Fruit fly (Drosophila melanogaster) whole organism, prepupa: ENCODE measurements around the gene CG8260.

Source experiments
- CG10631 ChIP-seq: fragments of 200-800 bp; sonication (Bioruptor generic); optimal IDR thresholded peaks from 2 replicates; lab custom pipeline; 2016; ENCODE audit warnings: missing biosample characterization, missing genetic modification characterization
- CG11762 ChIP-seq: fragments of 200-800 bp; sonication (Bioruptor generic); optimal IDR thresholded peaks from 3 replicates; lab custom pipeline; 2016; ENCODE audit warnings: missing biosample characterization, missing genetic modification characterization; ENCODE audit not compliant: insufficient read depth
- CG15336 ChIP-seq: fragments of 200-800 bp; sonication (Bioruptor generic); IDR thresholded peaks from 2 replicates; pipeline ENCODE4 v1.3.6; 2022; ENCODE audit warnings: missing biosample characterization, missing genetic modification characterization
- CG1621 ChIP-seq: fragments of 200-800 bp; sonication (Bioruptor generic); optimal IDR thresholded peaks from 3 replicates; lab custom pipeline; 2018; ENCODE audit warnings: missing biosample characterization, mild to moderate bottlenecking, missing genetic modification characterization
- CG16779 ChIP-seq: fragments of 200-800 bp; sonication (Bioruptor generic); optimal IDR thresholded peaks from 3 replicates; lab custom pipeline; 2017; ENCODE audit warnings: missing biosample characterization, mild to moderate bottlenecking, missing genetic modification characterization
- CG31627 ChIP-seq: fragments of 200-800 bp; sonication (Bioruptor generic); optimal IDR thresholded peaks from 3 replicates; lab custom pipeline; 2016; ENCODE audit warnings: missing biosample characterization, missing genetic modification characterization
- CG32006 ChIP-seq: fragments of 200-800 bp; sonication (Bioruptor generic); optimal IDR thresholded peaks from 3 replicates; lab custom pipeline; 2017; ENCODE audit warnings: missing biosample characterization, mild to moderate bottlenecking, missing genetic modification characterization
- CG3919 ChIP-seq: fragments of 200-800 bp; sonication (Bioruptor generic); optimal IDR thresholded peaks from 3 replicates; lab custom pipeline; 2016; ENCODE audit warnings: missing biosample characterization, missing genetic modification characterization
- CG4318 ChIP-seq: fragments of 200-800 bp; sonication (Bioruptor generic); optimal IDR thresholded peaks from 3 replicates; lab custom pipeline; 2017; ENCODE audit warnings: missing biosample characterization, mild to moderate bottlenecking, missing genetic modification characterization
- CG6276 ChIP-seq: fragments of 200-800 bp; sonication (Bioruptor generic); optimal IDR thresholded peaks from 2 replicates; lab custom pipeline; 2017; ENCODE audit warnings: missing biosample characterization, mild to moderate bottlenecking, missing genetic modification characterization
- CG6792 ChIP-seq: fragments of 200-800 bp; sonication (Bioruptor generic); optimal IDR thresholded peaks from 3 replicates; lab custom pipeline; 2016; ENCODE audit warnings: missing biosample characterization, missing genetic modification characterization
- CG6854 ChIP-seq: fragments of 200-800 bp; sonication (Bioruptor generic); optimal IDR thresholded peaks from 2 replicates; lab custom pipeline; 2017; ENCODE audit warnings: missing biosample characterization, mild to moderate bottlenecking, missing genetic modification characterization
- CG7368 ChIP-seq: fragments of 200-800 bp; sonication (Bioruptor generic); optimal IDR thresholded peaks from 3 replicates; lab custom pipeline; 2016; ENCODE audit warnings: missing biosample characterization, missing genetic modification characterization
- CG8119 ChIP-seq: fragments of 200-800 bp; sonication (Bioruptor generic); IDR thresholded peaks from 3 replicates; pipeline ENCODE4 v1.3.6; 2022; ENCODE audit warnings: missing biosample characterization, missing genetic modification characterization
- CG8319 ChIP-seq: fragments of 200-800 bp; sonication (Bioruptor generic); optimal IDR thresholded peaks from 3 replicates; lab custom pipeline; 2016; ENCODE audit warnings: missing biosample characterization, missing genetic modification characterization
- CG8632 ChIP-seq: fragments of 200-800 bp; sonication (Bioruptor generic); optimal IDR thresholded peaks from 3 replicates; lab custom pipeline; 2016; ENCODE audit warnings: missing biosample characterization, missing genetic modification characterization
- CG9139 ChIP-seq: fragments of 200-800 bp; sonication (Bioruptor generic); optimal IDR thresholded peaks from 3 replicates; lab custom pipeline; 2017; ENCODE audit warnings: missing biosample characterization, mild to moderate bottlenecking, missing genetic modification characterization
- Eip75B ChIP-seq: fragments of 200-800 bp; sonication (Bioruptor generic); optimal IDR thresholded peaks from 3 replicates; lab custom pipeline; 2016; ENCODE audit warnings: missing biosample characterization, missing genetic modification characterization
- Eip78C ChIP-seq: fragments of 200-800 bp; sonication (Bioruptor generic); peaks from one replicate; lab custom pipeline; 2016; ENCODE audit warnings: missing biosample characterization, missing genetic modification characterization
- Eip93F ChIP-seq: fragments of 200-800 bp; sonication (Bioruptor generic); optimal IDR thresholded peaks from 2 replicates; lab custom pipeline; 2016; ENCODE audit warnings: missing biosample characterization, mild to moderate bottlenecking, missing genetic modification characterization
- Ets21C ChIP-seq: fragments of 200-800 bp; sonication (Bioruptor generic); optimal IDR thresholded peaks from 3 replicates; lab custom pipeline; 2016; ENCODE audit warnings: missing biosample characterization, missing genetic modification characterization
- Ets96B ChIP-seq: fragments of 200-800 bp; optimal IDR thresholded peaks from 2 replicates; lab custom pipeline; 2019; ENCODE audit warnings: missing biosample characterization, mild to moderate bottlenecking, missing genetic modification characterization, moderate library complexity
- Gug ChIP-seq: fragments of 200-800 bp; sonication (Bioruptor generic); IDR thresholded peaks from 2 replicates; pipeline ENCODE4 v1.3.6; 2022; ENCODE audit warnings: missing biosample characterization, missing genetic modification characterization
- Hr38 ChIP-seq: sonication (Bioruptor generic); optimal IDR thresholded peaks from 2 replicates; lab custom pipeline; 2016; ENCODE audit warnings: missing biosample characterization, missing genetic modification characterization
- Hr39 ChIP-seq: fragments of 200-800 bp; sonication (Bioruptor generic); optimal IDR thresholded peaks from 2 replicates; lab custom pipeline; 2016; ENCODE audit warnings: missing biosample characterization, missing genetic modification characterization
- Hr4 ChIP-seq: fragments of 200-800 bp; sonication (Bioruptor generic); optimal IDR thresholded peaks from 3 replicates; lab custom pipeline; 2016; ENCODE audit warnings: missing biosample characterization, missing genetic modification characterization
- Lpt ChIP-seq: fragments of 200-800 bp; sonication (Bioruptor generic); optimal IDR thresholded peaks from 3 replicates; lab custom pipeline; 2016; ENCODE audit warnings: missing biosample characterization, missing genetic modification characterization
- Sox102F ChIP-seq: fragments of 200-800 bp; sonication (Bioruptor generic); optimal IDR thresholded peaks from 2 replicates; lab custom pipeline; 2016; ENCODE audit warnings: missing biosample characterization, mild to moderate bottlenecking, missing genetic modification characterization
- Sox14 ChIP-seq: fragments of 200-800 bp; sonication (Bioruptor generic); optimal IDR thresholded peaks from 3 replicates; lab custom pipeline; 2016; ENCODE audit warnings: missing biosample characterization, missing genetic modification characterization
- Sox15 ChIP-seq: fragments of 200-800 bp; sonication (Bioruptor generic); optimal IDR thresholded peaks from 3 replicates; lab custom pipeline; 2016; ENCODE audit warnings: missing biosample characterization, missing genetic modification characterization
- achi ChIP-seq: fragments of 200-800 bp; sonication (Bioruptor generic); optimal IDR thresholded peaks from 3 replicates; lab custom pipeline; 2016; ENCODE audit warnings: missing biosample characterization, missing genetic modification characterization
- cyc ChIP-seq: fragments of 200-800 bp; sonication (Bioruptor generic); optimal IDR thresholded peaks from 3 replicates; lab custom pipeline; 2016; ENCODE audit warnings: missing biosample characterization, missing genetic modification characterization
- dac ChIP-seq: fragments of 200-800 bp; sonication (Bioruptor generic); optimal IDR thresholded peaks from 2 replicates; lab custom pipeline; 2017; ENCODE audit warnings: missing biosample characterization, mild to moderate bottlenecking, missing genetic modification characterization
- dsx ChIP-seq: fragments of 200-800 bp; optimal IDR thresholded peaks from 3 replicates; lab custom pipeline; 2019; ENCODE audit warnings: missing biosample characterization, mild to moderate bottlenecking, missing genetic modification characterization, moderate library complexity; ENCODE audit not compliant: poor library complexity, severe bottlenecking
- eg ChIP-seq: fragments of 200-800 bp; sonication (Bioruptor generic); IDR thresholded peaks from 3 replicates; pipeline ENCODE4 v1.3.6; 2022; ENCODE audit warnings: missing biosample characterization, missing genetic modification characterization
- fd59A ChIP-seq: fragments of 200-800 bp; sonication (Bioruptor generic); optimal IDR thresholded peaks from 2 replicates; lab custom pipeline; 2017; ENCODE audit warnings: missing biosample characterization, mild to moderate bottlenecking, missing genetic modification characterization, missing genetic modification reagents
- lz ChIP-seq: fragments of 200-800 bp; sonication (Bioruptor generic); optimal IDR thresholded peaks from 3 replicates; lab custom pipeline; 2016; ENCODE audit warnings: missing biosample characterization, missing genetic modification characterization
- pdm3 ChIP-seq: fragments of 200-800 bp; sonication (Bioruptor generic); optimal IDR thresholded peaks from 3 replicates; lab custom pipeline; 2016; ENCODE audit warnings: missing biosample characterization, missing genetic modification characterization
- salr ChIP-seq, 2 experiments: fragments of 200-800 bp; sonication (Bioruptor generic); optimal IDR thresholded peaks; 3 replicates each; lab custom pipeline; 2016 to 2018; ENCODE audit warnings: missing biosample characterization in 2 of 2, missing genetic modification characterization in 2 of 2, mild to moderate bottlenecking in 1 of 2
- ss ChIP-seq, 2 experiments: fragments of 200-800 bp; sonication (Bioruptor generic); optimal IDR thresholded peaks; 2 replicates in 1 of 2; 3 replicates in 1 of 2; lab custom pipeline; 2017 to 2018; ENCODE audit warnings: mild to moderate bottlenecking in 2 of 2, missing biosample characterization in 2 of 2, missing genetic modification characterization in 2 of 2, moderate library complexity in 1 of 2
- topi ChIP-seq: fragments of 200-800 bp; sonication (Bioruptor generic); optimal IDR thresholded peaks from 3 replicates; lab custom pipeline; 2016; ENCODE audit warnings: missing biosample characterization, missing genetic modification characterization

CG8260 gene

dm6 chrX:15766395-15766866, 10.3 kb downstream of the CG8260 start, which contains the start of gene CG8952:
CG8952 (minus strand) TSS chrX:15766445.
- TF ChIP-seq Sox14 (no peak), ss (GFP tag; optimal IDR thresholded peaks at IDR 0.05; lab: Kevin White, UChicago) (no peak), achi (no peak), CG7368 (GFP tag; lab: Kevin White, UChicago) (no peak), CG3919 (GFP tag; lab: Kevin White, UChicago) (no peak), Sox102F (GFP tag; lab: Kevin White, UChicago) (no peak), dac (GFP tag; lab: Kevin White, UChicago) (no peak), CG32006 (GFP tag; lab: Kevin White, UChicago) (no peak), Ets21C (no peak), CG8319 (GFP tag; lab: Kevin White, UChicago) (no peak), CG8119 (GFP tag; lab: Robert Waterston, UW) (no peak), Ets96B (tag; lab: Kevin White, UChicago) (no peak), salr (GFP tag; optimal IDR thresholded peaks at IDR 0.05; lab: Kevin White, UChicago) (no peak), cyc (no peak), Lpt (no peak), pdm3 (GFP tag; lab: Kevin White, UChicago) (no peak)

- TF ChIP-seq achi (no peak), Hr4 (no peak), Sox15 (GFP tag; lab: Kevin White, UChicago) (no peak), CG15336 (no peak), CG1621 (tag; lab: Kevin White, UChicago) (no peak), CG3919 (GFP tag; lab: Kevin White, UChicago) (no peak), CG6276 (GFP tag; lab: Kevin White, UChicago) (no peak), Eip78C (GFP tag; lab: Kevin White, UChicago) (no peak), Eip75B (no peak), CG11762 (no peak)
Measured at dm6 chrX:15769457-15769856, 13.3 kb downstream of the CG8260 start, which contains the start of gene CG33172. CG33172 (plus strand) TSS chrX:15769664.

- no peak for TF ChIP-seq CG8319 (GFP tag; lab: Kevin White, UChicago)
- TF ChIP-seq Sox14: no peak
- no peak for TF ChIP-seq CG15336
- TF ChIP-seq pdm3 (GFP tag; lab: Kevin White, UChicago): no peak
- no peak for TF ChIP-seq Gug (GFP tag; lab: Robert Waterston, UW)
- TF ChIP-seq salr (GFP tag; optimal IDR thresholded peaks at IDR 0.05; lab: Kevin White, UChicago): no peak
- TF ChIP-seq eg: no peak
- no peak for TF ChIP-seq CG11762
- no peak for TF ChIP-seq Hr39 (GFP tag; lab: Kevin White, UChicago)
- TF ChIP-seq CG31627 (GFP tag; lab: Kevin White, UChicago): no peak
- no peak for TF ChIP-seq CG6854 (GFP tag; lab: Kevin White, UChicago)
- no peak for TF ChIP-seq achi
- no peak for TF ChIP-seq CG4318 (GFP tag; lab: Kevin White, UChicago)
- no peak for TF ChIP-seq Eip93F (GFP tag; lab: Kevin White, UChicago)
- no peak for TF ChIP-seq CG3919 (GFP tag; lab: Kevin White, UChicago)
Measured at dm6 chrX:15772663-15773062, 16.5 kb downstream of the CG8260 start, which contains the start of gene CG43672. CG43672 (plus strand) TSS chrX:15772963.

- no peak for TF ChIP-seq CG1621 (tag; lab: Kevin White, UChicago)
- no peak for TF ChIP-seq Sox14
- TF ChIP-seq dsx: no peak
Measured at dm6 chrX:15778846-15779245, 22.7 kb downstream of the CG8260 start, which contains the start of gene CG43673. CG43673 (plus strand) TSS chrX:15779146.

DNA sequence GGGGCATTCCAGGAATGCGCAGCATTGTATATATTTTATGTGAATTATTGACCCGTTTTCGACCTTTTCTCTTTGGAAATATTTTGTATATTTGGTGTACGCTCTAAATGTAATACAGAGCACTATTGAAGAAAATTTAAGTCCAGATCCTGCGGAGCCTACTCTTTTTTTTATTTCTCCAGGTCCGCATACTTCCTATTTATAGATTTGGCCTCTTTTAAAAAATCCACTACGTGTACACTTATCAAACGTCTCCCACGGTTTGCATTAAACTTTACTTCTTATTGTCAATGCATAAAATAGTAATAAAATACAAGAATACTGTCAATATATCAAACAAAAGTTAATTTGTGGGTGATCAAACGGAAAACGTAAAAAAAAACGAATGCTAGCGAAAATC, 27.5 kb downstream of the CG8260 start, which contains the start of gene Efhc1.1:
Efhc1.1 (minus strand) TSS at position 101 of the 400 bp plus-strand sequence.
- TF ChIP-seq CG8119 (GFP tag; lab: Robert Waterston, UW): no peak
- TF ChIP-seq achi: no peak
- no peak for TF ChIP-seq lz (GFP tag; lab: Kevin White, UChicago)
- TF ChIP-seq CG8632 (GFP tag; lab: Kevin White, UChicago): no peak
- TF ChIP-seq salr (GFP tag; optimal IDR thresholded peaks at IDR 0.05; lab: Kevin White, UChicago): no peak
- TF ChIP-seq Eip78C (GFP tag; lab: Kevin White, UChicago): no peak
- no peak for TF ChIP-seq CG9139 (GFP tag; lab: Kevin White, UChicago)
- no peak for TF ChIP-seq CG6792 (GFP tag; lab: Kevin White, UChicago)
- TF ChIP-seq topi (GFP tag; lab: Kevin White, UChicago): no peak
- TF ChIP-seq CG31627 (GFP tag; lab: Kevin White, UChicago): no peak
- no peak for TF ChIP-seq cyc
- TF ChIP-seq Hr38 (GFP tag; lab: Kevin White, UChicago): no peak
- TF ChIP-seq CG16779: no peak
- TF ChIP-seq CG6276 (GFP tag; lab: Kevin White, UChicago): no peak
- no peak for TF ChIP-seq fd59A (GFP tag; lab: Kevin White, UChicago)
- TF ChIP-seq CG10631 (GFP tag; lab: Kevin White, UChicago): no peak
